Fruit fly (Drosophila melanogaster): ENCODE data around the gene Hsp23.
A peak's percentile ranks its signal among the peaks of the same experiment; 100 is the strongest.

Hsp23 gene

dm6 chr3L:9429665-9430607 lies 48.3 kb downstream of the Hsp23 start, which contains the start of the genes RpS17 and MTF-1 (continued):
- TF ChIP-seq aop (GFP tag; IDR thresholded peaks at IDR 0.05) (no peak), peb (GFP tag; IDR thresholded peaks at IDR 0.05) (no peak), slou (GFP tag; optimal IDR thresholded peaks at IDR 0.05) (peak; percentile 53), HLH3B (GFP tag; IDR thresholded peaks at IDR 0.05) (peak; percentile 34; the same call in 1 of the 2 replicates), CG11723 (GFP tag; optimal IDR thresholded peaks at IDR 0.05) (peak; percentile 26), Fer2 (tag; optimal IDR thresholded peaks at IDR 0.05) (no peak), CG12769 (tag; optimal IDR thresholded peaks at IDR 0.05) (peak; percentile 55), Hr78 (GFP tag; optimal IDR thresholded peaks at IDR 0.05) (no peak), mld (GFP tag; IDR thresholded peaks at IDR 0.05; ENCODE audit: partially characterized antibody) (no peak), CG9727 (GFP tag; optimal IDR thresholded peaks at IDR 0.05) (peak; percentile 79), zen2 (GFP tag; IDR thresholded peaks at IDR 0.05; ENCODE audit: partially characterized antibody) (no peak), stwl (tag; optimal IDR thresholded peaks at IDR 0.05) (peak; percentile 39), CTCF (GFP tag; optimal IDR thresholded peaks at IDR 0.05) (peak; percentile 62), grau (tag; optimal IDR thresholded peaks at IDR 0.05) (peak; percentile 40), wor (GFP tag; IDR thresholded peaks at IDR 0.05) (no peak), lola (GFP tag; optimal IDR thresholded peaks at IDR 0.05) (no peak), tio (GFP tag; optimal IDR thresholded peaks at IDR 0.05) (peak; percentile 47), gfzf (GFP tag; optimal IDR thresholded peaks at IDR 0.05) (peak; percentile 94), br (optimal IDR thresholded peaks at IDR 0.05) (no peak), CG11504 (tag; optimal IDR thresholded peaks at IDR 0.05) (peak; percentile 34), bowl (GFP tag; IDR thresholded peaks at IDR 0.05) (no peak), CG30403 (GFP tag; optimal IDR thresholded peaks at IDR 0.05) (peak; percentile 9), al (GFP tag; IDR thresholded peaks at IDR 0.05) (no peak), kni (GFP tag; optimal IDR thresholded peaks at IDR 0.05) (peak; percentile 22), CG6813 (GFP tag; optimal IDR thresholded peaks at IDR 0.05) (no peak), CG6791 (GFP tag; IDR thresholded peaks at IDR 0.05; ENCODE audit: partially characterized antibody) (no peak), esg (GFP tag; conservative IDR thresholded peaks at IDR 0.05) (no peak), Hr39 (optimal IDR thresholded peaks at IDR 0.05) (no peak), Gsc (GFP tag; IDR thresholded peaks at IDR 0.05) (no peak), CG32772 (GFP tag; IDR thresholded peaks at IDR 0.05) (no peak), ssp (GFP tag; IDR thresholded peaks at IDR 0.05) (no peak), corto (GFP tag; optimal IDR thresholded peaks at IDR 0.05) (no peak), Hey (tag; optimal IDR thresholded peaks at IDR 0.05) (no peak), CG1024 (GFP tag; IDR thresholded peaks at IDR 0.05) (peak; percentile 61), CG33213 (GFP tag; optimal IDR thresholded peaks at IDR 0.05) (peak; percentile 57), MESR4 (GFP tag; optimal IDR thresholded peaks at IDR 0.05) (peak; percentile 96), hb (GFP tag; IDR thresholded peaks at IDR 0.05; ENCODE audit: partially characterized antibody) (no peak), D19A (tag; optimal IDR thresholded peaks at IDR 0.05) (peak; percentile 13), Nf-YA (GFP tag; IDR thresholded peaks at IDR 0.05) (peak; percentile 73), nerfin-1 (tag; optimal IDR thresholded peaks at IDR 0.05) (peak; percentile 53), CG7271 (tag; optimal IDR thresholded peaks at IDR 0.05) (peak; percentile 60), CG34224 (GFP tag; IDR thresholded peaks at IDR 0.05; ENCODE audit: partially characterized antibody) (no peak), CG4617 (GFP tag; optimal IDR thresholded peaks at IDR 0.05; ENCODE audit: borderline replicate concordance) (peak; percentile 60), dpn (GFP tag; optimal IDR thresholded peaks at IDR 0.05) (peak in 1 of 2 experiments; percentile 11), h (optimal IDR thresholded peaks at IDR 0.05) (no peak), CG10979 (tag; optimal IDR thresholded peaks at IDR 0.05) (no peak), CG2712 (tag; optimal IDR thresholded peaks at IDR 0.05) (peak; percentile 47), CG6254 (GFP tag; optimal IDR thresholded peaks at IDR 0.05) (no peak), CG34422 (GFP tag; IDR thresholded peaks at IDR 0.05) (peak; percentile 62; the same call in 2 of the 3 replicates)

All from whole organism, embryonic.